Worm (Caenorhabditis elegans) whole organism, young adult: ENCODE results near the gene vhp-1.
A peak's percentile ranks its signal among the peaks of the same experiment; 100 is the strongest.

Experiments
- C17E4.6 ChIP-seq: fragments of 200-800 bp; sonication (Bioruptor generic); IDR thresholded peaks from 2 replicates; pipeline ENCODE4 v1.3.6; 2022; ENCODE audit warnings: missing genetic modification reagents, missing genetic modification characterization, missing compliant biosample characterization
- D2030.7 ChIP-seq: fragments of 200-800 bp; sonication (Bioruptor generic); IDR thresholded peaks from 2 replicates; pipeline ENCODE4 v1.3.6; 2022; ENCODE audit warnings: missing genetic modification reagents, missing genetic modification characterization, missing compliant biosample characterization
- F22D6.2 ChIP-seq: sonication (generic microtip); optimal IDR thresholded peaks from 2 replicates; lab custom pipeline; 2016; ENCODE audit warnings: mild to moderate bottlenecking, missing genetic modification characterization, missing compliant biosample characterization
- F57A8.1 ChIP-seq: fragments of 200-800 bp; sonication (Bioruptor generic); optimal IDR thresholded peaks from 2 replicates; lab custom pipeline; 2018; ENCODE audit warnings: mild to moderate bottlenecking, missing genetic modification characterization, moderate library complexity, missing compliant biosample characterization
- K11D2.4 ChIP-seq: fragments of 200-800 bp; sonication (Bioruptor generic); IDR thresholded peaks from 2 replicates; pipeline ENCODE4 v1.3.6; 2022; ENCODE audit warnings: missing genetic modification reagents, missing genetic modification characterization, missing compliant biosample characterization
- K12H6.12 ChIP-seq: fragments of 200-800 bp; sonication (Bioruptor generic); optimal IDR thresholded peaks from 2 replicates; lab custom pipeline; 2018; ENCODE audit warnings: mild to moderate bottlenecking, missing genetic modification characterization, missing compliant biosample characterization
- T26A5.8 ChIP-seq: sonication (generic microtip); optimal IDR thresholded peaks from 2 replicates; lab custom pipeline; 2016; ENCODE audit warnings: missing genetic modification characterization, missing compliant biosample characterization
- Y56A3A.18 ChIP-seq: fragments of 200-800 bp; sonication (Bioruptor generic); IDR thresholded peaks from 2 replicates; pipeline ENCODE4 v1.3.6; 2022; ENCODE audit warnings: missing genetic modification reagents, missing genetic modification characterization, missing compliant biosample characterization
- Y79H2A.3 ChIP-seq: fragments of 200-800 bp; sonication (Bioruptor generic); conservative IDR thresholded peaks from 2 replicates; pipeline ENCODE4 v1.3.6; 2022; ENCODE audit warnings: missing genetic modification reagents, missing genetic modification characterization, missing compliant biosample characterization
- aptf-3 ChIP-seq: fragments of 200-800 bp; sonication (Bioruptor generic); IDR thresholded peaks from 2 replicates; pipeline ENCODE4 v1.3.6; 2022; ENCODE audit warnings: missing genetic modification characterization, missing compliant biosample characterization
- ceh-40 ChIP-seq: fragments of 200-800 bp; sonication (Bioruptor generic); IDR thresholded peaks from 2 replicates; pipeline ENCODE4 v1.3.6; 2022; ENCODE audit warnings: missing genetic modification characterization, missing compliant biosample characterization
- ceh-58 ChIP-seq: fragments of 200-800 bp; sonication (Bioruptor generic); IDR thresholded peaks from 2 replicates; pipeline ENCODE4 v1.3.6; 2022; ENCODE audit warnings: missing genetic modification characterization, missing compliant biosample characterization
- chd-7 ChIP-seq: sonication (generic microtip); optimal IDR thresholded peaks from 2 replicates; lab custom pipeline; 2016; ENCODE audit warnings: mild to moderate bottlenecking, missing genetic modification characterization, moderate library complexity, missing compliant biosample characterization
- dpl-1 ChIP-seq: fragments of 150-350 bp; optimal IDR thresholded peaks from 2 replicates; lab custom pipeline; 2014; ENCODE audit warnings: missing biosample characterization, missing genetic modification reagents, missing genetic modification characterization
- efl-1 ChIP-seq: fragments of 150-350 bp; optimal IDR thresholded peaks from 2 replicates; lab custom pipeline; 2014; ENCODE audit warnings: missing biosample characterization, missing genetic modification reagents, missing genetic modification characterization
- egl-44 ChIP-seq: fragments of 200-800 bp; sonication (Bioruptor generic); IDR thresholded peaks from 2 replicates; pipeline ENCODE4 v1.3.6; 2022; ENCODE audit warnings: missing genetic modification reagents, missing genetic modification characterization, missing compliant biosample characterization
- ekl-4 ChIP-seq: fragments of 200-800 bp; sonication (Bioruptor generic); IDR thresholded peaks from 2 replicates; pipeline ENCODE4 v1.3.6; 2022; ENCODE audit warnings: missing genetic modification reagents, missing genetic modification characterization, missing compliant biosample characterization
- gei-17 ChIP-seq: fragments of 200-800 bp; sonication (Bioruptor generic); optimal IDR thresholded peaks from 2 replicates; lab custom pipeline; 2018; ENCODE audit warnings: mild to moderate bottlenecking, missing genetic modification characterization, missing compliant biosample characterization
- hmg-1.2 ChIP-seq: fragments of 200-800 bp; sonication (Bioruptor generic); IDR thresholded peaks from 2 replicates; pipeline ENCODE4 v1.3.6; 2022; ENCODE audit warnings: missing genetic modification reagents, missing genetic modification characterization, missing compliant biosample characterization
- hrde-1 ChIP-seq: sonication (generic microtip); optimal IDR thresholded peaks from 2 replicates; lab custom pipeline; 2016; ENCODE audit warnings: missing genetic modification characterization, mild to moderate bottlenecking, missing compliant biosample characterization, moderate library complexity, missing genotype, missing genetic modification reagents, borderline replicate concordance
- lag-1 ChIP-seq: fragments of 200-800 bp; sonication (Bioruptor generic); IDR thresholded peaks from 2 replicates; pipeline ENCODE4 v1.3.6; 2022; ENCODE audit warnings: missing genetic modification reagents, missing genetic modification characterization, missing compliant biosample characterization
- lir-1 ChIP-seq: fragments of 200-800 bp; sonication (Bioruptor generic); conservative IDR thresholded peaks from 2 replicates; pipeline ENCODE4 v1.3.6; 2022; ENCODE audit warnings: missing genetic modification reagents, missing genetic modification characterization, missing compliant biosample characterization
- madf-10 ChIP-seq: sonication (generic microtip); optimal IDR thresholded peaks from 2 replicates; lab custom pipeline; 2016; ENCODE audit warnings: mild to moderate bottlenecking, missing genetic modification characterization, missing compliant biosample characterization
- madf-3 ChIP-seq: fragments of 200-800 bp; sonication (Bioruptor generic); IDR thresholded peaks from 2 replicates; pipeline ENCODE4 v1.3.6; 2022; ENCODE audit warnings: missing genetic modification reagents, missing genetic modification characterization, missing compliant biosample characterization
- madf-8 ChIP-seq: fragments of 200-800 bp; sonication (Bioruptor generic); conservative IDR thresholded peaks from 2 replicates; pipeline ENCODE4 v1.3.6; 2022; ENCODE audit warnings: missing genetic modification reagents, missing genetic modification characterization, missing compliant biosample characterization
- mcd-1 ChIP-seq: fragments of 200-800 bp; sonication (Bioruptor generic); IDR thresholded peaks from 2 replicates; pipeline ENCODE4 v1.3.6; 2022; ENCODE audit warnings: missing genetic modification reagents, missing genetic modification characterization, missing compliant biosample characterization
- nfya-1 ChIP-seq: sonication (generic microtip); optimal IDR thresholded peaks from 2 replicates; lab custom pipeline; 2017; ENCODE audit warnings: antibody characterized with exemption, missing compliant biosample characterization, missing genetic modification characterization, borderline replicate concordance; ENCODE audit not compliant: insufficient read depth
- nfya-2 ChIP-seq: fragments of 200-800 bp; sonication (Bioruptor generic); IDR thresholded peaks from 2 replicates; pipeline ENCODE4 v1.3.6; 2022; ENCODE audit warnings: missing genetic modification reagents, missing genetic modification characterization, missing compliant biosample characterization
- nfyb-1 ChIP-seq: fragments of 200-800 bp; sonication (Bioruptor generic); IDR thresholded peaks from 2 replicates; pipeline ENCODE4 v1.3.6; 2022; ENCODE audit warnings: missing genetic modification reagents, missing genetic modification characterization, missing compliant biosample characterization
- nhr-120 ChIP-seq: fragments of 200-800 bp; sonication (Bioruptor generic); IDR thresholded peaks from 2 replicates; pipeline ENCODE4 v1.3.6; 2022; ENCODE audit warnings: missing genetic modification characterization, missing compliant biosample characterization
- nhr-179 ChIP-seq: sonication (generic microtip); optimal IDR thresholded peaks from 2 replicates; lab custom pipeline; 2016; ENCODE audit warnings: mild to moderate bottlenecking, missing genetic modification characterization, missing compliant biosample characterization
- nhr-80 ChIP-seq: sonication (generic microtip); optimal IDR thresholded peaks from 2 replicates; lab custom pipeline; 2016; ENCODE audit warnings: missing genetic modification characterization, missing compliant biosample characterization
- nhr-90 ChIP-seq: sonication (generic microtip); optimal IDR thresholded peaks from 2 replicates; lab custom pipeline; 2016; ENCODE audit warnings: missing genotype, mild to moderate bottlenecking, missing genetic modification characterization, missing compliant biosample characterization
- rec-8 ChIP-seq, 2 experiments: sonication (generic microtip); optimal IDR thresholded peaks; 2 replicates each; lab custom pipeline; 2016; ENCODE audit warnings: mild to moderate bottlenecking in 2 of 2, missing genetic modification characterization in 2 of 2, missing genetic modification reagents in 2 of 2, missing genotype in 2 of 2, missing biosample characterization in 1 of 2, missing compliant biosample characterization in 1 of 2, moderate library complexity in 1 of 2
- repo-1 ChIP-seq: sonication (generic microtip); optimal IDR thresholded peaks from 2 replicates; lab custom pipeline; 2017; ENCODE audit warnings: mild to moderate bottlenecking, missing genetic modification characterization, missing compliant biosample characterization
- snpc-1.3 ChIP-seq: sonication (generic microtip); optimal IDR thresholded peaks from 2 replicates; lab custom pipeline; 2017; ENCODE audit warnings: missing genetic modification characterization, mild to moderate bottlenecking, missing compliant biosample characterization, antibody characterized with exemption, moderate library complexity, missing genotype, missing genetic modification reagents; ENCODE audit not compliant: insufficient read depth
- somi-1 ChIP-seq: fragments of 200-800 bp; sonication (Bioruptor generic); optimal IDR thresholded peaks from 2 replicates; lab custom pipeline; 2018; ENCODE audit warnings: mild to moderate bottlenecking, missing genetic modification characterization, missing compliant biosample characterization
- sptf-2 ChIP-seq: fragments of 200-800 bp; sonication (Bioruptor generic); optimal IDR thresholded peaks from 2 replicates; lab custom pipeline; 2018; ENCODE audit warnings: mild to moderate bottlenecking, missing genetic modification characterization, missing compliant biosample characterization
- tbp1 ChIP-seq: fragments of 200-800 bp; sonication (Bioruptor generic); optimal IDR thresholded peaks from 2 replicates; lab custom pipeline; 2018; ENCODE audit warnings: mild to moderate bottlenecking, missing genetic modification characterization, missing compliant biosample characterization
- tbx-9 ChIP-seq: sonication (generic microtip); optimal IDR thresholded peaks from 2 replicates; lab custom pipeline; 2016; ENCODE audit warnings: borderline replicate concordance, missing genetic modification characterization, inconsistent platforms, missing compliant biosample characterization
- ztf-18 ChIP-seq: sonication (generic microtip); optimal IDR thresholded peaks from 2 replicates; lab custom pipeline; 2016; ENCODE audit warnings: missing genotype, mild to moderate bottlenecking, missing genetic modification characterization, missing compliant biosample characterization
- ztf-22 ChIP-seq: fragments of 200-800 bp; sonication (Bioruptor generic); optimal IDR thresholded peaks from 2 replicates; lab custom pipeline; 2018; ENCODE audit warnings: mild to moderate bottlenecking, missing genetic modification characterization, moderate library complexity, missing compliant biosample characterization
- ztf-28 ChIP-seq: fragments of 200-800 bp; sonication (Bioruptor generic); IDR thresholded peaks from 2 replicates; pipeline ENCODE4 v1.3.6; 2022; ENCODE audit warnings: missing genetic modification reagents, missing genetic modification characterization, missing compliant biosample characterization
- ztf-6 ChIP-seq: fragments of 200-800 bp; sonication (Bioruptor generic); IDR thresholded peaks from 2 replicates; pipeline ENCODE4 v1.3.6; 2022; ENCODE audit warnings: missing genetic modification reagents, missing genetic modification characterization, missing compliant biosample characterization

vhp-1 gene

DNA sequence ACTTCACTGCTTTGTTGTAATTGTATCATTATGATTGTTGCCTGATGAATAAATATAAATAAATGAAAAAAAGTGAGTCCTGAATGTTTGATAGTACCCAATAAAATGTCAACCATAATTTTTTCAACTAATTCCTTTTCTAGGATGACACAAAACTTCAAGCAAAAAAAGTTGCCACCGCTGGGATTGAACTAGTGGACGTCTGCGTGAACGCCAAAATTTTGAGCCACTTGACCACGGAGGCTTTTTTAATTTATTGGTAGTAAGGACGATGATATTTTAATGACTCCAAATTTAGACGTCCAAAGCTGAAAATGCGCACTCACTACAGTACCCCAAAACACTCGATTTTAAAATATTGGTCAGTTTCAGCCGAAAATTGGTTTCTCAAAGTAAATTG, 30.6 kb downstream of the vhp-1 start (continued):
- TF ChIP-seq nfyb-1 (GFP tag; lab: Robert Waterston, UW): peak; percentile 67; the same call in 1 of the 2 replicates
- TF ChIP-seq madf-8 (GFP tag; lab: Robert Waterston, UW): no peak
- no peak for TF ChIP-seq C17E4.6 (GFP tag; lab: Robert Waterston, UW)
- peak; percentile 48 for TF ChIP-seq hmg-1.2
- peak; percentile 40 for TF ChIP-seq F22D6.2 (tag; lab: Kevin White, UChicago)
- TF ChIP-seq tbp1: peak; percentile 91
- peak; percentile 76 for TF ChIP-seq chd-7 (tag; lab: Kevin White, UChicago)
- peak; percentile 27 for TF ChIP-seq F57A8.1 (GFP tag; lab: Kevin White, UChicago)
- no peak for TF ChIP-seq K11D2.4 (GFP tag; lab: Robert Waterston, UW)
- TF ChIP-seq ceh-40: peak; percentile 90

DNA sequence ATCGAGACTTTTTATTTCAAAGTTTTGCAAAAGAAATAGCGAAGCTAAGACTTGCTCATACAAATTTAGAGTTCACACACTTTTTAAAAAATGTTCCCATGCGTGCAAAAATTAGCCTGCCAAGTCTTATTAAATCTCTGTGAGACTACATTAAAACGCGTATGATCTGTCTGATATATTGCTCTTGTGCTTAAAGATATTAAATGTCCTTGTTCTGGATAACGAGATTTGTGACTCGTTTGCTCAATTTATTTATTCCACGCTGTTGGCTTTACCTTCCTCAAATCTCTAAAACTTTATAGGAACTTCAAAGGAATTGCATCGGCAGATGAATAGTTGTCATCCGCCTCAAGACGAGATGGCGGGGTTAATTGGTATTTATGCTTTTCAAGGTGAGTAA, 32.3 kb downstream of the vhp-1 start, which contains the start of gene srg-69:
TSS of gene srg-69 (plus strand) at position 301 of the 400 bp plus-strand sequence.
- TF ChIP-seq nhr-120 (GFP tag; lab: Robert Waterston, UW): no peak
- TF ChIP-seq sptf-2 (GFP tag; lab: Kevin White, UChicago): no peak
- TF ChIP-seq ztf-28 (GFP tag; lab: Robert Waterston, UW): no peak

- TF ChIP-seq Y56A3A.18 (GFP tag; lab: Robert Waterston, UW): no peak
- TF ChIP-seq nhr-90 (tag; lab: Kevin White, UChicago): no peak
- TF ChIP-seq Y79H2A.3: no peak
- no peak for TF ChIP-seq nfya-1
- peak in 1 of 2 experiments; percentile 60 for TF ChIP-seq rec-8 (tag; optimal IDR thresholded peaks at IDR 0.05; lab: Kevin White, UChicago)
- peak; percentile 86 for TF ChIP-seq lir-1 (GFP tag; lab: Robert Waterston, UW)
- TF ChIP-seq ztf-6 (GFP tag; lab: Robert Waterston, UW): peak; percentile 30; the same call in 1 of the 2 replicates
- no peak for TF ChIP-seq nfya-2 (GFP tag; lab: Robert Waterston, UW)
- no peak for TF ChIP-seq lag-1 (GFP tag; lab: Robert Waterston, UW)
- peak; percentile 72; the same call in 1 of the 2 replicates for TF ChIP-seq egl-44 (GFP tag; lab: Robert Waterston, UW)
- peak; percentile 80 for TF ChIP-seq K12H6.12 (tag; lab: Kevin White, UChicago)
- no peak for TF ChIP-seq repo-1 (tag; lab: Kevin White, UChicago)
- no peak for TF ChIP-seq ceh-58
- no peak for TF ChIP-seq aptf-3 (GFP tag; lab: Robert Waterston, UW)
- TF ChIP-seq somi-1: peak; percentile 39
- TF ChIP-seq nhr-179: no peak
- TF ChIP-seq hmg-1.2: peak; percentile 51; the same call in 1 of the 2 replicates
- TF ChIP-seq snpc-1.3: no peak
- peak; percentile 84 for TF ChIP-seq mcd-1
- peak; percentile 69 for TF ChIP-seq ztf-18 (tag; lab: Kevin White, UChicago)
- no peak for TF ChIP-seq gei-17 (GFP tag; lab: Kevin White, UChicago)
- TF ChIP-seq D2030.7 (GFP tag; lab: Robert Waterston, UW): peak; percentile 79
- TF ChIP-seq hrde-1 (tag; lab: Kevin White, UChicago): no peak
- TF ChIP-seq ekl-4 (GFP tag; lab: Robert Waterston, UW): peak; percentile 76
- peak; percentile 17 for TF ChIP-seq efl-1 (GFP tag; lab: Kevin White, UChicago)
- no peak for TF ChIP-seq tbx-9 (tag; lab: Kevin White, UChicago)
- no peak for TF ChIP-seq F22D6.2 (tag; lab: Kevin White, UChicago)
- no peak for TF ChIP-seq ztf-22
- no peak for TF ChIP-seq dpl-1 (GFP tag; lab: Kevin White, UChicago)
- peak; percentile 61 for TF ChIP-seq madf-10 (tag; lab: Kevin White, UChicago)
- TF ChIP-seq T26A5.8: no peak
- peak; percentile 87; the same call in 1 of the 2 replicates for TF ChIP-seq madf-3
- TF ChIP-seq nhr-80 (tag; lab: Kevin White, UChicago): peak; percentile 67
Measured at ce11 chrII:5358137-5358745, 35.2 kb downstream of the vhp-1 start, which contains the start of the genes F09E5.11 and bmy-1. Gene F09E5.11 (minus strand): TSS chrII:5358187. Gene bmy-1 (plus strand): TSS chrII:5358695.
